Fruit fly (Drosophila melanogaster) Kc167 (cell line): ENCODE data around the gene CG34334.

Experiments
- Myc ChIP-seq: fragments of >200 bp; optimal IDR thresholded peaks from 2 replicates; lab custom pipeline; 2017; ENCODE audit warnings: missing external identifiers
- Sin3A ChIP-seq: fragments of >200 bp; optimal IDR thresholded peaks from 2 replicates; lab custom pipeline; 2018; ENCODE audit warnings: missing external identifiers
- h ChIP-seq: fragments of >200 bp; optimal IDR thresholded peaks from 3 replicates; lab custom pipeline; 2018; ENCODE audit warnings: missing external identifiers
- insv ChIP-seq: fragments of >200 bp; optimal IDR thresholded peaks from 3 replicates; lab custom pipeline; 2018; ENCODE audit warnings: missing external identifiers
- psq ChIP-seq: fragments of >200 bp; optimal IDR thresholded peaks from 2 replicates; lab custom pipeline; 2017; ENCODE audit warnings: missing external identifiers
- ttk ChIP-seq: sonication (Bioruptor generic); optimal IDR thresholded peaks from 2 replicates; lab custom pipeline; 2017; ENCODE audit warnings: missing external identifiers

The CG34334 gene

dm6 chrX:22872512-22872911 is at the start of gene CG34334:
Gene CG34334, plus strand, starts transcription at chrX:22872812.
- no peak for TF ChIP-seq ttk (lab: Kevin White, UChicago)

dm6 chrX:22824669-22825068 is 47.9 kb upstream of the CG34334 start:
- TF ChIP-seq h (lab: Kevin White, UChicago) = no peak
- TF ChIP-seq ttk (lab: Kevin White, UChicago) = no peak

- TF ChIP-seq ttk (lab: Kevin White, UChicago) = no peak
- no peak for TF ChIP-seq Sin3A (lab: Kevin White, UChicago)
- TF ChIP-seq insv (lab: Kevin White, UChicago) = no peak
- TF ChIP-seq Myc (lab: Kevin White, UChicago) = no peak
- no peak for TF ChIP-seq h (lab: Kevin White, UChicago)
These were observed 42.1 kb upstream of the CG34334 start for dm6 chrX:22830509-22830908.

dm6 chrX:22832099-22832498 is 40.5 kb upstream of the CG34334 start, which contains the start of gene CG42346:
Gene CG42346, plus strand, starts transcription at chrX:22832399.
- TF ChIP-seq psq (lab: Kevin White, UChicago) (no peak), h (lab: Kevin White, UChicago) (no peak), ttk (lab: Kevin White, UChicago) (no peak), insv (lab: Kevin White, UChicago) (no peak), Myc (lab: Kevin White, UChicago) (no peak)

- TF ChIP-seq h (lab: Kevin White, UChicago) = no peak
- no peak for TF ChIP-seq psq (lab: Kevin White, UChicago)
- TF ChIP-seq Sin3A (lab: Kevin White, UChicago) = no peak
- TF ChIP-seq Myc (lab: Kevin White, UChicago) = no peak
- TF ChIP-seq insv (lab: Kevin White, UChicago) = no peak
- no peak for TF ChIP-seq ttk (lab: Kevin White, UChicago)
These were observed 39.1 kb upstream of the CG34334 start for dm6 chrX:22833534-22833933.

- no peak for TF ChIP-seq psq (lab: Kevin White, UChicago)
- no peak for TF ChIP-seq insv (lab: Kevin White, UChicago)
- TF ChIP-seq Myc (lab: Kevin White, UChicago) = no peak
- no peak for TF ChIP-seq ttk (lab: Kevin White, UChicago)
- TF ChIP-seq h (lab: Kevin White, UChicago) = no peak
- no peak for TF ChIP-seq Sin3A (lab: Kevin White, UChicago)
These were observed 36.2 kb upstream of the CG34334 start for dm6 chrX:22836438-22836837.

- no peak for TF ChIP-seq ttk (lab: Kevin White, UChicago)
- TF ChIP-seq psq (lab: Kevin White, UChicago) = no peak
- TF ChIP-seq Sin3A (lab: Kevin White, UChicago) = no peak
- TF ChIP-seq h (lab: Kevin White, UChicago) = no peak
- no peak for TF ChIP-seq Myc (lab: Kevin White, UChicago)
- no peak for TF ChIP-seq insv (lab: Kevin White, UChicago)
These were observed 35.3 kb upstream of the CG34334 start for dm6 chrX:22837338-22837737.

- TF ChIP-seq h (lab: Kevin White, UChicago) = no peak
- TF ChIP-seq Sin3A (lab: Kevin White, UChicago) = no peak
- TF ChIP-seq psq (lab: Kevin White, UChicago) = no peak
- no peak for TF ChIP-seq Myc (lab: Kevin White, UChicago)
- TF ChIP-seq ttk (lab: Kevin White, UChicago) = no peak
- no peak for TF ChIP-seq insv (lab: Kevin White, UChicago)
These were observed 34.2 kb upstream of the CG34334 start for dm6 chrX:22838405-22838804.

- no peak for TF ChIP-seq insv (lab: Kevin White, UChicago)
These were observed 26.2 kb upstream of the CG34334 start for dm6 chrX:22846393-22846792.

dm6 chrX:22847247-22847646 is 25.4 kb upstream of the CG34334 start:
- no peak for TF ChIP-seq psq (lab: Kevin White, UChicago)
- TF ChIP-seq ttk (lab: Kevin White, UChicago) = no peak
- no peak for TF ChIP-seq Sin3A (lab: Kevin White, UChicago)
- no peak for TF ChIP-seq h (lab: Kevin White, UChicago)

dm6 chrX:22851289-22851688 is 21.3 kb upstream of the CG34334 start:
- TF ChIP-seq psq (lab: Kevin White, UChicago) (no peak), h (lab: Kevin White, UChicago) (no peak), Sin3A (lab: Kevin White, UChicago) (no peak), ttk (lab: Kevin White, UChicago) (no peak), Myc (lab: Kevin White, UChicago) (no peak), insv (lab: Kevin White, UChicago) (no peak)

- no peak for TF ChIP-seq h (lab: Kevin White, UChicago)
- TF ChIP-seq Myc (lab: Kevin White, UChicago) = no peak
- no peak for TF ChIP-seq insv (lab: Kevin White, UChicago)
- no peak for TF ChIP-seq ttk (lab: Kevin White, UChicago)
- TF ChIP-seq Sin3A (lab: Kevin White, UChicago) = no peak
- no peak for TF ChIP-seq psq (lab: Kevin White, UChicago)
These were observed 17.5 kb upstream of the CG34334 start, which contains the start of gene fog for dm6 chrX:22854994-22855708. Gene fog, minus strand, starts transcription at chrX:22855194.
